Fruit fly (Drosophila melanogaster) whole organism, wandering third instar larva: ENCODE measurements around the gene Sbp2.
A peak's percentile ranks its signal among the peaks of the same experiment; 100 is the strongest.

Source experiments
- Abd-B ChIP-seq: fragments of >200 bp; optimal IDR thresholded peaks from 2 replicates; lab custom pipeline; 2017; ENCODE audit warnings: missing biosample characterization, missing genetic modification characterization
- CG32264 ChIP-seq: fragments of 200-800 bp; sonication (Bioruptor generic); optimal IDR thresholded peaks from 2 replicates; lab custom pipeline; 2016; ENCODE audit warnings: missing biosample characterization, missing genetic modification characterization
- CrebA ChIP-seq: fragments of 200-800 bp; sonication (Bioruptor generic); optimal IDR thresholded peaks from 2 replicates; lab custom pipeline; 2016; ENCODE audit warnings: missing biosample characterization, mild to moderate bottlenecking, missing genetic modification characterization, borderline replicate concordance
- Dfd ChIP-seq: fragments of >200 bp; optimal IDR thresholded peaks from 2 replicates; lab custom pipeline; 2017; ENCODE audit warnings: missing biosample characterization, missing genetic modification characterization
- Dif ChIP-seq: fragments of 200-275, 200-300 bp; sonication (Bioruptor generic); optimal IDR thresholded peaks from 2 replicates; lab custom pipeline; 2018; ENCODE audit warnings: missing biosample characterization, missing genetic modification characterization; ENCODE audit not compliant: partially characterized antibody
- GATAd ChIP-seq: sonication (Bioruptor generic); optimal IDR thresholded peaks from 2 replicates; lab custom pipeline; 2016; ENCODE audit warnings: missing biosample characterization, missing genetic modification characterization
- HLH106 ChIP-seq: fragments of 200-800 bp; optimal IDR thresholded peaks from 3 replicates; lab custom pipeline; 2019; ENCODE audit warnings: missing biosample characterization, mild to moderate bottlenecking, missing genetic modification characterization, moderate library complexity
- Hnf4 ChIP-seq: fragments of 200-800 bp; sonication (Bioruptor generic); optimal IDR thresholded peaks from 2 replicates; lab custom pipeline; 2016; ENCODE audit warnings: missing biosample characterization, mild to moderate bottlenecking, missing genetic modification characterization
- Hr78 ChIP-seq: fragments of >200 bp; optimal IDR thresholded peaks from 2 replicates; lab custom pipeline; 2017; ENCODE audit warnings: missing biosample characterization, missing genetic modification characterization
- Jra ChIP-seq: sonication (Bioruptor generic); optimal IDR thresholded peaks from 2 replicates; lab custom pipeline; 2016; ENCODE audit warnings: missing biosample characterization, missing genetic modification characterization
- Mio ChIP-seq: sonication (Bioruptor generic); optimal IDR thresholded peaks from 2 replicates; lab custom pipeline; 2016; ENCODE audit warnings: missing biosample characterization, missing genetic modification characterization
- Myc ChIP-seq: fragments of >200 bp; optimal IDR thresholded peaks from 2 replicates; lab custom pipeline; 2017
- N ChIP-seq: fragments of >200 bp; optimal IDR thresholded peaks from 2 replicates; lab custom pipeline; 2018; ENCODE audit warnings: missing biosample characterization, missing external identifiers, missing genetic modification characterization
- OdsH ChIP-seq: fragments of 200-800 bp; sonication (Bioruptor generic); optimal IDR thresholded peaks from 2 replicates; lab custom pipeline; 2016; ENCODE audit warnings: missing biosample characterization, mild to moderate bottlenecking, missing genetic modification characterization
- Rel ChIP-seq, 2 experiments: fragments of 200-800 bp; sonication (Bioruptor generic) in 1 of 2; optimal IDR thresholded peaks; 2 replicates in 1 of 2; 3 replicates in 1 of 2; lab custom pipeline; 2016 to 2019; ENCODE audit warnings: mild to moderate bottlenecking in 2 of 2, missing biosample characterization in 2 of 2, missing genetic modification characterization in 2 of 2, moderate library complexity in 1 of 2
- Sp1 ChIP-seq: fragments of 200-800 bp; sonication (Bioruptor generic); optimal IDR thresholded peaks from 3 replicates; lab custom pipeline; 2019; ENCODE audit warnings: missing biosample characterization, mild to moderate bottlenecking, missing genetic modification characterization, moderate library complexity
- Vsx2 ChIP-seq: fragments of 200-300, 225-300 bp; sonication (Bioruptor generic); optimal IDR thresholded peaks from 2 replicates; lab custom pipeline; 2018; ENCODE audit warnings: missing biosample characterization, missing genetic modification characterization; ENCODE audit not compliant: partially characterized antibody
- dl ChIP-seq, 2 experiments: fragments of 175-275, 200-275 bp in 1 of 2; fragments of 200-275 bp in 1 of 2; sonication (Bioruptor generic); optimal IDR thresholded peaks; lab custom pipeline; 2018; ENCODE audit warnings: mild to moderate bottlenecking in 2 of 2, missing biosample characterization in 2 of 2, missing genetic modification characterization in 2 of 2, moderate library complexity in 2 of 2; ENCODE audit not compliant: partially characterized antibody in 2 of 2, insufficient read depth in 1 of 2
- dsf ChIP-seq: sonication (Bioruptor generic); optimal IDR thresholded peaks from 2 replicates; lab custom pipeline; 2016; ENCODE audit warnings: missing biosample characterization, missing genetic modification characterization, borderline replicate concordance
- ey ChIP-seq: fragments of 200-800 bp; sonication (Bioruptor generic); optimal IDR thresholded peaks from 2 replicates; lab custom pipeline; 2016; ENCODE audit warnings: missing biosample characterization, missing genetic modification characterization
- foxo ChIP-seq, 2 experiments: fragments of 200-800 bp; sonication (Bioruptor generic); optimal IDR thresholded peaks; 2 replicates in 1 of 2; 3 replicates in 1 of 2; lab custom pipeline; 2016 to 2017; ENCODE audit warnings: missing biosample characterization in 2 of 2, missing genetic modification characterization in 2 of 2
- fru ChIP-seq: fragments of 200-800 bp; sonication (Bioruptor generic); optimal IDR thresholded peaks from 3 replicates; lab custom pipeline; 2016; ENCODE audit warnings: missing biosample characterization, mild to moderate bottlenecking, missing genetic modification characterization
- h ChIP-seq: fragments of 200-800 bp; sonication (Bioruptor generic); optimal IDR thresholded peaks from 3 replicates; lab custom pipeline; 2016; ENCODE audit warnings: missing biosample characterization, mild to moderate bottlenecking, missing genetic modification characterization
- jim ChIP-seq: fragments of 175-275, 200-325 bp; sonication (Bioruptor generic); optimal IDR thresholded peaks from 2 replicates; lab custom pipeline; 2016; ENCODE audit warnings: missing biosample characterization, mild to moderate bottlenecking, missing genetic modification characterization
- lola ChIP-seq: fragments of >200 bp; optimal IDR thresholded peaks from 2 replicates; lab custom pipeline; 2017; ENCODE audit warnings: missing biosample characterization, missing genetic modification characterization
- pan ChIP-seq: fragments of >200 bp; optimal IDR thresholded peaks from 2 replicates; lab custom pipeline; 2017
- rgr ChIP-seq: fragments of 200-800 bp; sonication (Bioruptor generic); optimal IDR thresholded peaks from 3 replicates; lab custom pipeline; 2016; ENCODE audit warnings: missing biosample characterization, mild to moderate bottlenecking, missing genetic modification characterization
- sage ChIP-seq: fragments of 200-800 bp; sonication (Bioruptor generic); optimal IDR thresholded peaks from 2 replicates; lab custom pipeline; 2016; ENCODE audit warnings: missing biosample characterization, mild to moderate bottlenecking, missing genetic modification characterization
- sv ChIP-seq: fragments of 200-800 bp; sonication (Bioruptor generic); optimal IDR thresholded peaks from 3 replicates; lab custom pipeline; 2016; ENCODE audit warnings: missing biosample characterization, missing genetic modification characterization
- usp ChIP-seq: fragments of >200 bp; optimal IDR thresholded peaks from 2 replicates; lab custom pipeline; 2017; ENCODE audit warnings: missing biosample characterization, missing genetic modification characterization
- woc ChIP-seq: sonication (Bioruptor generic); optimal IDR thresholded peaks from 2 replicates; lab custom pipeline; 2016; ENCODE audit warnings: missing biosample characterization, mild to moderate bottlenecking, missing genetic modification characterization

Sbp2 gene

DNA sequence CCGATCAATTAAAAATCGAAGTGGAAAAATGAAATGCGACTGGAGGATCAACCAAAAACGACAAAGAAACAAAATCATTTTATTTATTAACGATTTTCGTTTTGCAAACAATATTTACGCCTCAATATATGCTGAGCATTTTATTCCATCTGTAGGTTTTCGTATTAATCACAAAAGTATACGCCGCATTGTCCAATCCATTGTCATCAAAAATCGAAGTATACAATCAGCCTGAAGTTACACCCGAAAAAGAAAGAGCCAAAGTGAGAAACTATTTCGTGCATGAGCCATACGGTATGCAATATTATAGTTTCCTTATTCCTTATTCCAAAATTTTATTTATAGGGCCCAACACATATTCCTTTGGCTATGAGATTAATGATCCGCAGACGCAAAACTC lies 25.0 kb downstream of the Sbp2 start:
- peak; percentile 89 for TF ChIP-seq N (GFP tag; lab: Kevin White, UChicago)
- no peak for TF ChIP-seq sage (GFP tag; lab: Kevin White, UChicago)
- TF ChIP-seq Vsx2: peak; percentile 79
- TF ChIP-seq Myc (lab: Kevin White, UChicago): peak; percentile 96
- TF ChIP-seq Dif (GFP tag; lab: Kevin White, UChicago): peak; percentile 54
- TF ChIP-seq Jra (GFP tag; lab: Kevin White, UChicago): no peak
- no peak for TF ChIP-seq Hr78

DNA sequence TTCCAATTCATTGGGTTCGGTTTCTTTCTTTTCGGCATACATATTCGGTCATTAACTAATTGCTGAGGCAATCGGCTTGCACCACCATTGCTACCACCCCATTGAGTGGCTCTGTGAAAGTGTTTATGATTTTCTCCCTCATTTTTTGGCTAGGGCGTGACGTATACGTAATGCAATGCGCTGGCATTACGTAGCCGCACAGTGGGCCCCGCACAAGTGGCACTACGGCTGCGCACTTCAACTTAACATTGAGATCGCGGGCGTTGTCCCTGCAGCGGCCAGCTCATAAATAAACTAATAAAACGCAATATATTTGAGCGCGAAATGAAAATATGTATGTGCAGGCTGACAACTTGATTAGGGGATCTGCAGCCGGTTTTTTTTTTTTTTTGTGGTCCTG lies 27.5 kb downstream of the Sbp2 start:
- TF ChIP-seq Jra (GFP tag; lab: Kevin White, UChicago) (no peak), Abd-B (GFP tag; lab: Kevin White, UChicago) (no peak), sv (GFP tag; lab: Kevin White, UChicago) (no peak), Vsx2 (no peak), CrebA (no peak), GATAd (GFP tag; lab: Kevin White, UChicago) (no peak), Dif (GFP tag; lab: Kevin White, UChicago) (no peak), ey (GFP tag; lab: Kevin White, UChicago) (no peak), h (no peak), dsf (GFP tag; lab: Kevin White, UChicago) (no peak), woc (GFP tag; lab: Kevin White, UChicago) (no peak), Hnf4 (no peak), Sp1 (GFP tag; lab: Kevin White, UChicago) (no peak), Myc (lab: Kevin White, UChicago) (no peak), foxo (GFP tag; optimal IDR thresholded peaks at IDR 0.05; lab: Kevin White, UChicago) (no peak)

DNA sequence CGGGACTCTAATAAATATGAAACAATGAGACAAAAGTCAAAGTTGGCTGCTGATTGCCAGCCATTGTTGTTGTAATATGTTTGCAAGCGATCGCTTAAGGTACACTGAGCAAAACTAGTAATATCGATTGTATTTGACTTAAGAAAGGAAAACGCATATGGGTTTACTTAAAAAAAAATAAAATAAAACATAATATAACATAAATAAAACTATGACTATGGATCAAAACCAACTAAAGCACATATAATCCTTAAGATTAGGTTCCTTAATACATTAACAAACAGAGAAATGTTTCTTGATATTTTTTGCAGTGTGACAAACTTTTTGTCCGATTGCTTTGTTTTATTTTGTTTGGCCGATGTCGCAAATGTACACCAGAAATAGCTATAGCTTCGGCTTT lies 29.6 kb downstream of the Sbp2 start:
- TF ChIP-seq ey (GFP tag; lab: Kevin White, UChicago): no peak
- no peak for TF ChIP-seq dsf (GFP tag; lab: Kevin White, UChicago)
- TF ChIP-seq lola: no peak
- no peak for TF ChIP-seq Mio
- TF ChIP-seq sage (GFP tag; lab: Kevin White, UChicago): no peak
- no peak for TF ChIP-seq HLH106
- TF ChIP-seq usp (GFP tag; lab: Kevin White, UChicago): no peak
- TF ChIP-seq GATAd (GFP tag; lab: Kevin White, UChicago): no peak
- no peak for TF ChIP-seq CG32264
- no peak for TF ChIP-seq Rel (GFP tag; optimal IDR thresholded peaks at IDR 0.05; lab: Kevin White, UChicago)
- no peak for TF ChIP-seq Rel (tag; optimal IDR thresholded peaks at IDR 0.05; lab: Kevin White, UChicago)
- no peak for TF ChIP-seq Jra (GFP tag; lab: Kevin White, UChicago)
- TF ChIP-seq h: no peak

DNA sequence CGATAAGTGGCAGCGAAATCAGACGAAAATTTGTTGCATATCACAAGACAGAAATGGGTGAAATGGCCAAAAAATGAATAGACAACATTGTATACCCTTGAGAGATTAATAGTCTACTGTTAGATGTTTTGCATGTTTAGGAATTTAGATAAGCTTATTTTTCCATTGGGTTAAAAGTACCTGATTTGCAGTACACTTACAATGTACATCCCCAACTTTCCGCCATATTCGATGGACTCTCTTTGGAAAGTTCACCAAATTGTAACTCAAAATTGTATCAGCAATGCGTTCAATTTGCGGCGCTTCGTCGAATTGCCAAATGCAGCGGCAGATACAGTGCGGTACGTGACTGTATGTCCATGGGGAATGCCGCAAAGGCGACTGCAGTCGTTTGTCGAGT lies 30.4 kb downstream of the Sbp2 start:
- TF ChIP-seq Rel (GFP tag; optimal IDR thresholded peaks at IDR 0.05; lab: Kevin White, UChicago): no peak
- TF ChIP-seq Rel (tag; optimal IDR thresholded peaks at IDR 0.05; lab: Kevin White, UChicago): no peak
- TF ChIP-seq fru: no peak
- TF ChIP-seq dl (GFP tag; optimal IDR thresholded peaks at IDR 0.05; lab: Kevin White, UChicago; ENCODE audit: insufficient read depth in 1 of 2, partially characterized antibody in 2 of 2): no peak
- no peak for TF ChIP-seq OdsH (GFP tag; lab: Kevin White, UChicago)
- no peak for TF ChIP-seq Jra (GFP tag; lab: Kevin White, UChicago)
- TF ChIP-seq usp (GFP tag; lab: Kevin White, UChicago): no peak
- TF ChIP-seq sv (GFP tag; lab: Kevin White, UChicago): no peak

DNA sequence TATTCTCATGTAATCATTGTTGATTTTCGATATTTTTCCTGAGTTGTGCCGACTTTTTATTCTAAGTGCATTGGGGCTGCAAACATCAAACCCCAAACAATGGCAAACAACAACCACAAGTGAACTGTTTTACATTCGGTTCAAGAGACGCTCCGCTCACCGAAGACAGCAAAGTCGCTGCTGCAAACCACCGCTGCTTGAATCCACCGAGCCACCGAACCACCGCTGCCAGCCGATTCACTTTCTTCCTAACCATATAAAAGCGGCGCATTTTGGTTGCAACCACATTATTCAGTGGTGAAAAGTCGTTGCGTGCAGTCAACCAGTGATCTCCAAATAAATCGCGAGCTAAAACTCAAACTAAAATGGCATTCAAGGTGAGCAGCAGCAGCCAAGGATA lies 32.4 kb downstream of the Sbp2 start, which contains the start of gene Cpr66Cb:
TSS of gene Cpr66Cb (plus strand) at position 301 of the 400 bp plus-strand sequence.
- TF ChIP-seq pan: no peak
- no peak for TF ChIP-seq dsf (GFP tag; lab: Kevin White, UChicago)
- no peak for TF ChIP-seq Hr78
- no peak for TF ChIP-seq Hnf4
- no peak for TF ChIP-seq dl (GFP tag; optimal IDR thresholded peaks at IDR 0.05; lab: Kevin White, UChicago; ENCODE audit: insufficient read depth in 1 of 2, partially characterized antibody in 2 of 2)
- no peak for TF ChIP-seq Sp1 (GFP tag; lab: Kevin White, UChicago)
- TF ChIP-seq Dfd: no peak
- TF ChIP-seq HLH106: no peak
- no peak for TF ChIP-seq woc (GFP tag; lab: Kevin White, UChicago)
- no peak for TF ChIP-seq CG32264
- TF ChIP-seq rgr: no peak
- no peak for TF ChIP-seq usp (GFP tag; lab: Kevin White, UChicago)
- TF ChIP-seq jim (GFP tag; lab: Kevin White, UChicago): no peak
- TF ChIP-seq lola: no peak
- no peak for TF ChIP-seq GATAd (GFP tag; lab: Kevin White, UChicago)
